Fruit fly (Drosophila melanogaster): Measurements from ENCODE around the gene CG13318.

Gene CG13318

DNA sequence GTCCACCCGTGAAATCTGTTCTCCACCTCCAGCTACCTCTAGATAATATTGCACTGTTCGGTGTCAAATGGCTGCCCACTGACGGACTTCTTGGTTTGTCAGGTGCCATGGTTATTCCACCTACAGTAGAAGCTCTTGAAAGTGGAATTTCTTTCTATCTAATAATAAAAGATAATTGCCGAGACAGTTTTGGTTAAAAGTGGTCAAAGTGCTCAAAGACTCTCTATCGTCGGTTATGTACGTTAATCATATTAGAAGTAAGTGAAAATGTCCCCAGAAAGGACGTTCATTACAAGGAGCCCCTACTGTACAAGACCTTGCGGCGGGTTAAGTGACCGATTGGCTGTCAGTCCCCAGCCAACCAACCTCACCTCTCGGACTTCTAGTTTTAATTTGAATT is 28.3 kb downstream of the CG13318 start (continued):
- TF ChIP-seq D19A (tag; optimal IDR thresholded peaks at IDR 0.05) = no peak
- peak; percentile 52 for TF ChIP-seq PHDP (tag; optimal IDR thresholded peaks at IDR 0.05)
- TF ChIP-seq CG10543 (GFP tag; optimal IDR thresholded peaks at IDR 0.05) = peak; percentile 9
- peak; percentile 67 for TF ChIP-seq Hmr (GFP tag; optimal IDR thresholded peaks at IDR 0.05)
- peak; percentile 66 for TF ChIP-seq Drgx (GFP tag; IDR thresholded peaks at IDR 0.05)
- TF ChIP-seq btn (GFP tag; optimal IDR thresholded peaks at IDR 0.05) = no peak
- TF ChIP-seq sd (tag; optimal IDR thresholded peaks at IDR 0.05) = peak; percentile 8
- peak; percentile 46 for TF ChIP-seq NfI (GFP tag; optimal IDR thresholded peaks at IDR 0.05)
- TF ChIP-seq CG6791 (GFP tag; IDR thresholded peaks at IDR 0.05; ENCODE audit: partially characterized antibody) = no peak
- peak; percentile 44 for TF ChIP-seq CG30403 (GFP tag; optimal IDR thresholded peaks at IDR 0.05)
- no peak for TF ChIP-seq CG5245 (GFP tag; optimal IDR thresholded peaks at IDR 0.05)
- peak; percentile 74 for TF ChIP-seq dysf (GFP tag; IDR thresholded peaks at IDR 0.05)
- TF ChIP-seq CG2678 (tag; optimal IDR thresholded peaks at IDR 0.05) = peak; percentile 57
- peak; percentile 33 for TF ChIP-seq gcm (GFP tag; optimal IDR thresholded peaks at IDR 0.05)
- no peak for TF ChIP-seq MTF-1 (GFP tag; optimal IDR thresholded peaks at IDR 0.05; ENCODE audit: borderline replicate concordance)
- TF ChIP-seq CG3847 (GFP tag; IDR thresholded peaks at IDR 0.05) = peak; percentile 52
- TF ChIP-seq Xbp1 (GFP tag; optimal IDR thresholded peaks at IDR 0.05) = peak; percentile 61
- peak; percentile 24 for TF ChIP-seq gcm2 (GFP tag; optimal IDR thresholded peaks at IDR 0.05)
- TF ChIP-seq Fer1 (GFP tag; optimal IDR thresholded peaks at IDR 0.05) = peak; percentile 45
- TF ChIP-seq Chrac-16 (GFP tag; optimal IDR thresholded peaks at IDR 0.05) = peak; percentile 28
- peak; percentile 37 for TF ChIP-seq CG17829 (tag; optimal IDR thresholded peaks at IDR 0.05)
- peak; percentile 35; the same call in 1 of the 2 replicates for TF ChIP-seq slbo (GFP tag; IDR thresholded peaks at IDR 0.05)
- no peak for TF ChIP-seq CG5953 (GFP tag; IDR thresholded peaks at IDR 0.05)
- TF ChIP-seq esg (GFP tag; conservative IDR thresholded peaks at IDR 0.05) = peak; percentile 66
- peak; percentile 53 for TF ChIP-seq Dip3 (GFP tag; optimal IDR thresholded peaks at IDR 0.05)
- peak; percentile 23 for TF ChIP-seq CG7786 (GFP tag; optimal IDR thresholded peaks at IDR 0.05)
- TF ChIP-seq tap (tag; optimal IDR thresholded peaks at IDR 0.05) = no peak
- TF ChIP-seq ems (GFP tag; optimal IDR thresholded peaks at IDR 0.05) = peak; percentile 20
- peak; percentile 2 for TF ChIP-seq Mes4 (GFP tag; optimal IDR thresholded peaks at IDR 0.05)
- no peak for TF ChIP-seq Fer3 (tag; optimal IDR thresholded peaks at IDR 0.05)
- peak; percentile 61 for TF ChIP-seq ranshi (GFP tag; IDR thresholded peaks at IDR 0.05)
- peak; percentile 39 for TF ChIP-seq CG12219 (GFP tag; optimal IDR thresholded peaks at IDR 0.05)
- TF ChIP-seq CG11723 (GFP tag; optimal IDR thresholded peaks at IDR 0.05) = peak; percentile 18
- TF ChIP-seq Oli (tag; optimal IDR thresholded peaks at IDR 0.05) = peak; percentile 62
- peak; percentile 39 for TF ChIP-seq CG4424 (GFP tag; optimal IDR thresholded peaks at IDR 0.05)
- TF ChIP-seq CG17328 (GFP tag; IDR thresholded peaks at IDR 0.05) = 0 out of 2 replicates have a peak, but pooled peaks have one; percentile 15
- TF ChIP-seq CG1647 (GFP tag; optimal IDR thresholded peaks at IDR 0.05) = no peak
- peak; percentile 30 for TF ChIP-seq CG17385 (GFP tag; optimal IDR thresholded peaks at IDR 0.05)
- 0 out of 3 replicates have a peak, but pooled peaks have one; percentile 31 for TF ChIP-seq CG17361 (GFP tag; IDR thresholded peaks at IDR 0.05)
- TF ChIP-seq CG18619 (GFP tag; optimal IDR thresholded peaks at IDR 0.05) = peak; percentile 39
- TF ChIP-seq kah (GFP tag; optimal IDR thresholded peaks at IDR 0.05) = no peak
- TF ChIP-seq jigr1 (GFP tag; IDR thresholded peaks at IDR 0.05) = no peak
- 0 out of 2 replicates have a peak, but pooled peaks have one; percentile 29 for TF ChIP-seq CG4730 (GFP tag; IDR thresholded peaks at IDR 0.05)
- peak; percentile 53 for TF ChIP-seq jumu (GFP tag; optimal IDR thresholded peaks at IDR 0.05)
- TF ChIP-seq ro (GFP tag; IDR thresholded peaks at IDR 0.05) = 0 out of 2 replicates have a peak, but pooled peaks have one; percentile 15
- peak in 1 of 2 experiments; percentile 57 for TF ChIP-seq bsh (GFP tag; optimal IDR thresholded peaks at IDR 0.05)
- TF ChIP-seq chm (GFP tag; IDR thresholded peaks at IDR 0.05) = peak; percentile 54; the same call in 1 of the 2 replicates
- TF ChIP-seq CG8290 (GFP tag; optimal IDR thresholded peaks at IDR 0.05) = no peak
- TF ChIP-seq CG8290 (tag; optimal IDR thresholded peaks at IDR 0.05) = peak in 1 of 2 experiments; percentile 23
- TF ChIP-seq Aef1 (GFP tag; IDR thresholded peaks at IDR 0.05) = peak; percentile 44; the same call in 1 of the 3 replicates
- peak; percentile 16 for TF ChIP-seq tup (GFP tag; optimal IDR thresholded peaks at IDR 0.05)

All from whole organism, embryonic.